Fruit fly (Drosophila melanogaster) whole organism, prepupa: ENCODE results near the gene Snx27.

ENCODE experiments used
- Blimp-1 ChIP-seq: fragments of 200-800 bp; sonication (Bioruptor generic); optimal IDR thresholded peaks from 3 replicates; lab custom pipeline; 2017; ENCODE audit warnings: missing biosample characterization, missing genetic modification characterization, mild to moderate bottlenecking, moderate library complexity, missing genetic modification reagents
- CG10631 ChIP-seq: fragments of 200-800 bp; sonication (Bioruptor generic); optimal IDR thresholded peaks from 2 replicates; lab custom pipeline; 2016; ENCODE audit warnings: missing biosample characterization, missing genetic modification characterization
- CG10669 ChIP-seq: fragments of 200-800 bp; sonication (Bioruptor generic); optimal IDR thresholded peaks from 3 replicates; lab custom pipeline; 2018; ENCODE audit warnings: missing biosample characterization, mild to moderate bottlenecking, missing genetic modification characterization, moderate library complexity
- CG11762 ChIP-seq: fragments of 200-800 bp; sonication (Bioruptor generic); optimal IDR thresholded peaks from 3 replicates; lab custom pipeline; 2016; ENCODE audit warnings: missing biosample characterization, missing genetic modification characterization; ENCODE audit not compliant: insufficient read depth
- CG11902 ChIP-seq: fragments of 200-800 bp; sonication (Bioruptor generic); optimal IDR thresholded peaks from 3 replicates; lab custom pipeline; 2016; ENCODE audit warnings: missing biosample characterization, missing genetic modification characterization
- CG15336 ChIP-seq: fragments of 200-800 bp; sonication (Bioruptor generic); IDR thresholded peaks from 2 replicates; pipeline ENCODE4 v1.3.6; 2022; ENCODE audit warnings: missing biosample characterization, missing genetic modification characterization
- CG1621 ChIP-seq: fragments of 200-800 bp; sonication (Bioruptor generic); optimal IDR thresholded peaks from 3 replicates; lab custom pipeline; 2018; ENCODE audit warnings: missing biosample characterization, mild to moderate bottlenecking, missing genetic modification characterization
- CG3032 ChIP-seq: fragments of 200-800 bp; optimal IDR thresholded peaks from 2 replicates; lab custom pipeline; 2019; ENCODE audit warnings: missing biosample characterization, mild to moderate bottlenecking, missing genetic modification characterization, moderate library complexity
- CG32006 ChIP-seq: fragments of 200-800 bp; sonication (Bioruptor generic); optimal IDR thresholded peaks from 3 replicates; lab custom pipeline; 2017; ENCODE audit warnings: missing biosample characterization, mild to moderate bottlenecking, missing genetic modification characterization
- CG34406 ChIP-seq: fragments of 200-800 bp; sonication (Bioruptor generic); optimal IDR thresholded peaks from 3 replicates; lab custom pipeline; 2016; ENCODE audit warnings: missing biosample characterization, missing genetic modification characterization
- CG3919 ChIP-seq: fragments of 200-800 bp; sonication (Bioruptor generic); optimal IDR thresholded peaks from 3 replicates; lab custom pipeline; 2016; ENCODE audit warnings: missing biosample characterization, missing genetic modification characterization
- CG4318 ChIP-seq: fragments of 200-800 bp; sonication (Bioruptor generic); optimal IDR thresholded peaks from 3 replicates; lab custom pipeline; 2017; ENCODE audit warnings: missing biosample characterization, mild to moderate bottlenecking, missing genetic modification characterization
- CG6163 ChIP-seq: fragments of 200-800 bp; sonication (Bioruptor generic); IDR thresholded peaks from 3 replicates; pipeline ENCODE4 v1.3.6; 2022; ENCODE audit warnings: missing biosample characterization, missing genetic modification characterization
- CG6276 ChIP-seq: fragments of 200-800 bp; sonication (Bioruptor generic); optimal IDR thresholded peaks from 2 replicates; lab custom pipeline; 2017; ENCODE audit warnings: missing biosample characterization, mild to moderate bottlenecking, missing genetic modification characterization
- CG6792 ChIP-seq: fragments of 200-800 bp; sonication (Bioruptor generic); optimal IDR thresholded peaks from 3 replicates; lab custom pipeline; 2016; ENCODE audit warnings: missing biosample characterization, missing genetic modification characterization
- CG6854 ChIP-seq: fragments of 200-800 bp; sonication (Bioruptor generic); optimal IDR thresholded peaks from 2 replicates; lab custom pipeline; 2017; ENCODE audit warnings: missing biosample characterization, mild to moderate bottlenecking, missing genetic modification characterization
- CG7368 ChIP-seq: fragments of 200-800 bp; sonication (Bioruptor generic); optimal IDR thresholded peaks from 3 replicates; lab custom pipeline; 2016; ENCODE audit warnings: missing biosample characterization, missing genetic modification characterization
- CG8319 ChIP-seq: fragments of 200-800 bp; sonication (Bioruptor generic); optimal IDR thresholded peaks from 3 replicates; lab custom pipeline; 2016; ENCODE audit warnings: missing biosample characterization, missing genetic modification characterization
- CG8632 ChIP-seq: fragments of 200-800 bp; sonication (Bioruptor generic); optimal IDR thresholded peaks from 3 replicates; lab custom pipeline; 2016; ENCODE audit warnings: missing biosample characterization, missing genetic modification characterization
- CG9139 ChIP-seq: fragments of 200-800 bp; sonication (Bioruptor generic); optimal IDR thresholded peaks from 3 replicates; lab custom pipeline; 2017; ENCODE audit warnings: missing biosample characterization, mild to moderate bottlenecking, missing genetic modification characterization
- Eip75B ChIP-seq: fragments of 200-800 bp; sonication (Bioruptor generic); optimal IDR thresholded peaks from 3 replicates; lab custom pipeline; 2016; ENCODE audit warnings: missing biosample characterization, missing genetic modification characterization
- Eip78C ChIP-seq: fragments of 200-800 bp; sonication (Bioruptor generic); peaks from one replicate; lab custom pipeline; 2016; ENCODE audit warnings: missing biosample characterization, missing genetic modification characterization
- Eip93F ChIP-seq: fragments of 200-800 bp; sonication (Bioruptor generic); optimal IDR thresholded peaks from 2 replicates; lab custom pipeline; 2016; ENCODE audit warnings: missing biosample characterization, mild to moderate bottlenecking, missing genetic modification characterization
- Ets21C ChIP-seq: fragments of 200-800 bp; sonication (Bioruptor generic); optimal IDR thresholded peaks from 3 replicates; lab custom pipeline; 2016; ENCODE audit warnings: missing biosample characterization, missing genetic modification characterization
- Ets96B ChIP-seq: fragments of 200-800 bp; optimal IDR thresholded peaks from 2 replicates; lab custom pipeline; 2019; ENCODE audit warnings: missing biosample characterization, mild to moderate bottlenecking, missing genetic modification characterization, moderate library complexity
- Gug ChIP-seq: fragments of 200-800 bp; sonication (Bioruptor generic); IDR thresholded peaks from 2 replicates; pipeline ENCODE4 v1.3.6; 2022; ENCODE audit warnings: missing biosample characterization, missing genetic modification characterization
- Hr39 ChIP-seq: fragments of 200-800 bp; sonication (Bioruptor generic); optimal IDR thresholded peaks from 2 replicates; lab custom pipeline; 2016; ENCODE audit warnings: missing biosample characterization, missing genetic modification characterization
- Lpt ChIP-seq: fragments of 200-800 bp; sonication (Bioruptor generic); optimal IDR thresholded peaks from 3 replicates; lab custom pipeline; 2016; ENCODE audit warnings: missing biosample characterization, missing genetic modification characterization
- OdsH ChIP-seq: fragments of 200-800 bp; sonication (Bioruptor generic); optimal IDR thresholded peaks from 3 replicates; lab custom pipeline; 2016; ENCODE audit warnings: missing biosample characterization, missing genetic modification characterization
- Sox102F ChIP-seq: fragments of 200-800 bp; sonication (Bioruptor generic); optimal IDR thresholded peaks from 2 replicates; lab custom pipeline; 2016; ENCODE audit warnings: missing biosample characterization, mild to moderate bottlenecking, missing genetic modification characterization
- Sox14 ChIP-seq: fragments of 200-800 bp; sonication (Bioruptor generic); optimal IDR thresholded peaks from 3 replicates; lab custom pipeline; 2016; ENCODE audit warnings: missing biosample characterization, missing genetic modification characterization
- achi ChIP-seq: fragments of 200-800 bp; sonication (Bioruptor generic); optimal IDR thresholded peaks from 3 replicates; lab custom pipeline; 2016; ENCODE audit warnings: missing biosample characterization, missing genetic modification characterization
- acj6 ChIP-seq: fragments of 200-800 bp; sonication (Bioruptor generic); optimal IDR thresholded peaks from 3 replicates; lab custom pipeline; 2016; ENCODE audit warnings: missing biosample characterization, missing genetic modification characterization
- cyc ChIP-seq: fragments of 200-800 bp; sonication (Bioruptor generic); optimal IDR thresholded peaks from 3 replicates; lab custom pipeline; 2016; ENCODE audit warnings: missing biosample characterization, missing genetic modification characterization
- dsx ChIP-seq: fragments of 200-800 bp; optimal IDR thresholded peaks from 3 replicates; lab custom pipeline; 2019; ENCODE audit warnings: missing biosample characterization, mild to moderate bottlenecking, missing genetic modification characterization, moderate library complexity; ENCODE audit not compliant: poor library complexity, severe bottlenecking
- esn ChIP-seq: fragments of 200-800 bp; sonication (Bioruptor generic); optimal IDR thresholded peaks from 2 replicates; lab custom pipeline; 2016; ENCODE audit warnings: missing biosample characterization, mild to moderate bottlenecking, missing genetic modification characterization, moderate library complexity
- fd85E ChIP-seq: fragments of 200-800 bp; sonication (Bioruptor generic); optimal IDR thresholded peaks from 3 replicates; lab custom pipeline; 2016; ENCODE audit warnings: missing biosample characterization, missing genetic modification characterization
- fkh ChIP-seq: fragments of 200-800 bp; sonication (Bioruptor generic); optimal IDR thresholded peaks from 3 replicates; lab custom pipeline; 2017; ENCODE audit warnings: missing biosample characterization, mild to moderate bottlenecking, missing genetic modification characterization, moderate library complexity
- lz ChIP-seq: fragments of 200-800 bp; sonication (Bioruptor generic); optimal IDR thresholded peaks from 3 replicates; lab custom pipeline; 2016; ENCODE audit warnings: missing biosample characterization, missing genetic modification characterization
- pdm3 ChIP-seq: fragments of 200-800 bp; sonication (Bioruptor generic); optimal IDR thresholded peaks from 3 replicates; lab custom pipeline; 2016; ENCODE audit warnings: missing biosample characterization, missing genetic modification characterization
- salr ChIP-seq, 2 experiments: fragments of 200-800 bp; sonication (Bioruptor generic); optimal IDR thresholded peaks; 3 replicates each; lab custom pipeline; 2016 to 2018; ENCODE audit warnings: missing biosample characterization in 2 of 2, missing genetic modification characterization in 2 of 2, mild to moderate bottlenecking in 1 of 2
- spab ChIP-seq: fragments of 200-800 bp; sonication (Bioruptor generic); optimal IDR thresholded peaks from 2 replicates; lab custom pipeline; 2017; ENCODE audit warnings: missing biosample characterization, mild to moderate bottlenecking, missing genetic modification characterization, missing genetic modification reagents
- svp ChIP-seq: fragments of 200-800 bp; sonication (Bioruptor generic); peaks from one replicate; lab custom pipeline; 2016; ENCODE audit warnings: missing biosample characterization, missing genetic modification characterization
- topi ChIP-seq: fragments of 200-800 bp; sonication (Bioruptor generic); optimal IDR thresholded peaks from 3 replicates; lab custom pipeline; 2016; ENCODE audit warnings: missing biosample characterization, missing genetic modification characterization
- vri ChIP-seq: fragments of 200-800 bp; sonication (Bioruptor generic); optimal IDR thresholded peaks from 3 replicates; lab custom pipeline; 2016; ENCODE audit warnings: missing biosample characterization, mild to moderate bottlenecking, missing genetic modification characterization

The Snx27 gene

DNA sequence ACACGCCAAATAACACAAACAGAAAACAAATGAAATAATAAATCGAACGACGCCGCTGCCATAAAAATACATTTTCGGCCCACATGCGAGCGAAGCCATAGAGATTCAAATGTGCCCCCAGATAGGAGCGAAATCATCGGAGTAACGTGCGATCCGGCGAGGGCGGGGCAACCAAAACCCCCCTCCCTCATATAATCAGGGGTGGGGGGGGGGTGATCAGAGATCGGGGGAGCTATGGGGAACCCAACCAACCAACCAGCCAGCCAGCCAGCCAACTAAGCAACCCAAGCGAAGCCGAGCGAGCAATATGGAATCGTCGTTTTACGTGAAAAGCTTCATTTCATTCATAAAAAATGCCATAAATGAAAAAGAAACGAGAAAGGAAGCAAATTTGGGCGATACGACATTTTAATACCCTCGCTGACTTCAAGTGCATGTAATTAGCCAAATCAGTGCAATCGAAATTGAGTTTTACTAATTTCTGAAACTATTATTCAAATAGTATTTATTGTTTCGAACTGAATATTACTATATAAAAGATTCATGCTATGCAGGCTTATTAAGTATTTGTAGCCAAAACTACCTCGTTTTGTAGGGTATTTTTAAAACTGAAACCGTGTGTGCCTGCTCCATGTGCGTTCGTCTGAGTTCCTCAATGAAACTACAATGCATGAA is 37.9 kb downstream of the Snx27 start (continued):
- TF ChIP-seq pdm3 (GFP tag; lab: Kevin White, UChicago) (peak; percentile 81), Ets21C (GFP tag; lab: Kevin White, UChicago) (peak; percentile 44), CG1621 (tag; lab: Kevin White, UChicago) (peak; percentile 49), Sox102F (peak; percentile 61), CG4318 (GFP tag; lab: Kevin White, UChicago) (peak; percentile 53), CG9139 (GFP tag; lab: Kevin White, UChicago) (no peak), CG8319 (GFP tag; lab: Kevin White, UChicago) (peak; percentile 21), CG10631 (peak; percentile 60), Eip75B (GFP tag; lab: Kevin White, UChicago) (peak; percentile 69), topi (GFP tag; lab: Kevin White, UChicago) (peak; percentile 74), Sox14 (GFP tag; lab: Kevin White, UChicago) (peak; percentile 66), dsx (GFP tag; lab: Kevin White, UChicago) (peak; percentile 60), lz (peak; percentile 61), salr (GFP tag; optimal IDR thresholded peaks at IDR 0.05; lab: Kevin White, UChicago) (peak; percentile 32 to 43), CG15336 (GFP tag; lab: Robert Waterston, UW) (peak; percentile 76), Ets96B (peak; percentile 60), esn (GFP tag; lab: Kevin White, UChicago) (peak; percentile 71), CG6792 (GFP tag; lab: Kevin White, UChicago) (peak; percentile 70), CG6276 (GFP tag; lab: Kevin White, UChicago) (peak; percentile 57), achi (GFP tag; lab: Kevin White, UChicago) (peak; percentile 62), CG7368 (GFP tag; lab: Kevin White, UChicago) (peak; percentile 48), CG11762 (GFP tag; lab: Kevin White, UChicago) (peak; percentile 41), CG11902 (GFP tag; lab: Kevin White, UChicago) (peak; percentile 24), fd85E (no peak), Blimp-1 (GFP tag; lab: Kevin White, UChicago) (no peak), OdsH (GFP tag; lab: Kevin White, UChicago) (peak; percentile 70), CG10669 (GFP tag; lab: Kevin White, UChicago) (peak; percentile 64)

DNA sequence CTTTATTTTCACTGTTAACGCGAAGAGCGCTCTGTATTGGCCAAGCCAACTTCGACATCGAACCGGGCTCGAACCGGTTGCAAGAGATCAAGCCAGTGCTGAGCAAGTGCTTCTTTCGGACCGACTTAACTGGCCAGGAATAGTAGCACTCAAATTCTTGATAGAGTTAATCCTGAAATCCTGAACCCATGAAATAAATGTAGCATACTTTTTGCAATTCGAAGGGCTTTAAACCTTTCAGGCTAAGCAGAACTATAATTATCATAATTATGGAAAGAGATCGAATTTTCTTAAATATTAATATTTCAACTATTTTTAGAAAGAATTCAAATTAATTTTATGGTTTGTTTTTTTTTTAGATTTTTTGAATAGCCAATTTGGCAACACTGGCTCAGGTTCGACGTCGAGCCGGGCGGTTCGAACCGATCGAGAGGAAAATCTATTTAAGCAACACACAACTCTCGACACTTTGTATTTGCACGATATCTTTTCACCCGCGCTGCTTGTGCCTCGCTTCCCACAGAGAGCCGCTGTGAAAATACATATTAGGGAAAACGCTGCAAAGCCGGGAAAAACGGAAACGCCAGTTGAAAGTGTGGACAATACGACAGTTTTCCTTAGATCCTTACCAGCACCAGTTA is 39.6 kb downstream of the Snx27 start, which contains the start of gene AdamTS-B:
Gene AdamTS-B (plus strand): TSS at position 471 of the 641 bp plus-strand sequence.
- TF ChIP-seq Lpt (GFP tag; lab: Kevin White, UChicago) (peak; percentile 57), vri (GFP tag; lab: Kevin White, UChicago) (peak; percentile 25), CG3919 (peak; percentile 62), Ets96B (peak; percentile 49), Eip93F (peak; percentile 44), Hr39 (GFP tag; lab: Kevin White, UChicago) (peak; percentile 35), CG7368 (GFP tag; lab: Kevin White, UChicago) (peak; percentile 57), fkh (no peak), spab (GFP tag; lab: Kevin White, UChicago) (peak; percentile 68), CG9139 (GFP tag; lab: Kevin White, UChicago) (peak; percentile 56), CG11762 (GFP tag; lab: Kevin White, UChicago) (peak; percentile 45), CG32006 (GFP tag; lab: Kevin White, UChicago) (peak; percentile 79), CG15336 (GFP tag; lab: Robert Waterston, UW) (peak; percentile 69), OdsH (GFP tag; lab: Kevin White, UChicago) (peak; percentile 63), Sox102F (peak; percentile 62), pdm3 (GFP tag; lab: Kevin White, UChicago) (peak; percentile 62), CG8632 (GFP tag; lab: Kevin White, UChicago) (peak; percentile 52), Eip78C (GFP tag; lab: Kevin White, UChicago) (peak; percentile 22), salr (GFP tag; optimal IDR thresholded peaks at IDR 0.05; lab: Kevin White, UChicago) (peak; percentile 17 to 51), fd85E (no peak), CG34406 (GFP tag; lab: Kevin White, UChicago) (peak; percentile 53), Blimp-1 (GFP tag; lab: Kevin White, UChicago) (peak; percentile 28), esn (GFP tag; lab: Kevin White, UChicago) (peak; percentile 67), CG1621 (tag; lab: Kevin White, UChicago) (peak; percentile 52), svp (GFP tag; lab: Kevin White, UChicago) (no peak), CG8319 (GFP tag; lab: Kevin White, UChicago) (peak; percentile 16), CG6163 (GFP tag; lab: Robert Waterston, UW) (peak; percentile 78), Gug (peak; percentile 63; the same call in 1 of the 2 replicates), CG3032 (tag; lab: Kevin White, UChicago) (peak; percentile 69), topi (GFP tag; lab: Kevin White, UChicago) (peak; percentile 66), cyc (GFP tag; lab: Kevin White, UChicago) (peak; percentile 52), CG6854 (GFP tag; lab: Kevin White, UChicago) (peak; percentile 48), acj6 (peak; percentile 62)
